Worm (Caenorhabditis elegans) whole organism, early embryonic: ENCODE results near the gene srh-195.

Experiments
- B0310.2 ChIP-seq: sonication (generic microtip); optimal IDR thresholded peaks from 2 replicates; lab custom pipeline; 2016; ENCODE audit warnings: mild to moderate bottlenecking, missing genetic modification characterization, missing compliant biosample characterization
- F13C5.2 ChIP-seq: sonication (generic microtip); optimal IDR thresholded peaks from 2 replicates; lab custom pipeline; 2017; ENCODE audit warnings: mild to moderate bottlenecking, missing genetic modification characterization, inconsistent platforms, missing compliant biosample characterization
- aly-1 ChIP-seq: sonication (generic microtip); optimal IDR thresholded peaks from 2 replicates; lab custom pipeline; 2016; ENCODE audit warnings: missing genetic modification characterization, missing compliant biosample characterization
- ama-1 ChIP-seq: fragments of 150-350 bp; optimal IDR thresholded peaks from 2 replicates; lab custom pipeline; 2014
- ceh-13 ChIP-seq: fragments of 200-800 bp; sonication (Bioruptor generic); optimal IDR thresholded peaks from 2 replicates; lab custom pipeline; 2018; ENCODE audit warnings: mild to moderate bottlenecking, missing genetic modification characterization, missing compliant biosample characterization
- ceh-36 ChIP-seq: sonication (generic microtip); optimal IDR thresholded peaks from 2 replicates; lab custom pipeline; 2016; ENCODE audit warnings: missing genetic modification characterization, inconsistent platforms, missing compliant biosample characterization
- ets-7 ChIP-seq: sonication (generic microtip); optimal IDR thresholded peaks from 2 replicates; lab custom pipeline; 2016; ENCODE audit warnings: missing genotype, missing genetic modification characterization, missing compliant biosample characterization
- flt-1 ChIP-seq: fragments of 200-800 bp; sonication (Bioruptor generic); IDR thresholded peaks from 2 replicates; pipeline ENCODE4 v1.3.6; 2022; ENCODE audit warnings: missing genetic modification characterization, missing compliant biosample characterization
- hmbx-1 ChIP-seq: sonication (generic microtip); optimal IDR thresholded peaks from 2 replicates; lab custom pipeline; 2016; ENCODE audit warnings: mild to moderate bottlenecking, missing genetic modification characterization, missing compliant biosample characterization
- hmg-4 ChIP-seq: fragments of 200-800 bp; sonication (Bioruptor generic); optimal IDR thresholded peaks from 2 replicates; lab custom pipeline; 2018; ENCODE audit warnings: mild to moderate bottlenecking, missing genetic modification characterization, missing compliant biosample characterization
- hnd-1 ChIP-seq: sonication (generic microtip); optimal IDR thresholded peaks from 2 replicates; lab custom pipeline; 2016; ENCODE audit warnings: missing genetic modification characterization, missing compliant biosample characterization
- pes-1 ChIP-seq: fragments of 200-800 bp; sonication (Bioruptor generic); IDR thresholded peaks from 2 replicates; pipeline ENCODE4 v1.3.6; 2022; ENCODE audit warnings: missing genetic modification reagents, missing genetic modification characterization, missing compliant biosample characterization
- scrt-1 ChIP-seq: fragments of 200-800 bp; sonication (Bioruptor generic); IDR thresholded peaks from 2 replicates; pipeline ENCODE4 v1.3.6; 2022; ENCODE audit warnings: missing genetic modification characterization, missing compliant biosample characterization
- sea-1 ChIP-seq: fragments of 200-800 bp; sonication (Bioruptor generic); conservative IDR thresholded peaks from 2 replicates; pipeline ENCODE4 v1.3.6; 2022; ENCODE audit warnings: missing genetic modification characterization, missing compliant biosample characterization
- tbx-11 ChIP-seq: fragments of 200-800 bp; sonication (Bioruptor generic); IDR thresholded peaks from 2 replicates; pipeline ENCODE4 v1.3.6; 2022; ENCODE audit warnings: missing genetic modification characterization, missing compliant biosample characterization
- tbx-37 ChIP-seq: fragments of 200-800 bp; sonication (Bioruptor generic); conservative IDR thresholded peaks from 2 replicates; pipeline ENCODE4 v1.3.6; 2022; ENCODE audit warnings: missing genetic modification reagents, missing genetic modification characterization, missing compliant biosample characterization
- tra-4 ChIP-seq: sonication (generic microtip); optimal IDR thresholded peaks from 2 replicates; lab custom pipeline; 2017; ENCODE audit warnings: missing genetic modification characterization, missing compliant biosample characterization

The srh-195 gene

ce11 chrII:2145566-2145965 is 28.9 kb upstream of the srh-195 start, which contains the start of gene C40A11.6:
Gene C40A11.6, minus strand, starts transcription at chrII:2145666.
- TF ChIP-seq tra-4 (tag; lab: Kevin White, UChicago) (no peak), F13C5.2 (tag; lab: Kevin White, UChicago) (no peak), B0310.2 (tag; lab: Kevin White, UChicago) (no peak), pes-1 (GFP tag; lab: Robert Waterston, UW) (no peak), hmbx-1 (tag; lab: Kevin White, UChicago) (no peak), sea-1 (GFP tag; lab: Robert Waterston, UW) (no peak), hnd-1 (no peak), scrt-1 (GFP tag; lab: Robert Waterston, UW) (no peak), ceh-36 (no peak), hmg-4 (GFP tag; lab: Kevin White, UChicago) (no peak), tbx-11 (GFP tag; lab: Robert Waterston, UW) (no peak), ama-1 (lab: Kevin White, UChicago) (no peak), ets-7 (tag; lab: Kevin White, UChicago) (no peak), ceh-13 (GFP tag; lab: Kevin White, UChicago) (no peak)

- TF ChIP-seq pes-1 (GFP tag; lab: Robert Waterston, UW) (no peak), hmbx-1 (tag; lab: Kevin White, UChicago) (no peak), sea-1 (GFP tag; lab: Robert Waterston, UW) (no peak), flt-1 (no peak), ceh-36 (no peak), F13C5.2 (tag; lab: Kevin White, UChicago) (no peak), B0310.2 (tag; lab: Kevin White, UChicago) (no peak), hmg-4 (GFP tag; lab: Kevin White, UChicago) (no peak)
Measured at ce11 chrII:2140817-2141216, 24.1 kb upstream of the srh-195 start, which contains the start of gene C40A11.3. Gene C40A11.3, plus strand, starts transcription at chrII:2141117.

- TF ChIP-seq tbx-11 (GFP tag; lab: Robert Waterston, UW) (no peak), ama-1 (lab: Kevin White, UChicago) (no peak), F13C5.2 (tag; lab: Kevin White, UChicago) (no peak), ceh-36 (no peak)
Measured at ce11 chrII:2138901-2139300, 22.2 kb upstream of the srh-195 start.

ce11 chrII:2137235-2137634 is 20.5 kb upstream of the srh-195 start, which contains the start of gene C40A11.4:
Gene C40A11.4, plus strand, starts transcription at chrII:2137422.
- no peak for TF ChIP-seq ceh-36
- TF ChIP-seq ceh-13 (GFP tag; lab: Kevin White, UChicago): no peak
- no peak for TF ChIP-seq B0310.2 (tag; lab: Kevin White, UChicago)
- TF ChIP-seq tra-4 (tag; lab: Kevin White, UChicago): no peak
- TF ChIP-seq ama-1 (lab: Kevin White, UChicago): no peak
- no peak for TF ChIP-seq hnd-1
- no peak for TF ChIP-seq sea-1 (GFP tag; lab: Robert Waterston, UW)
- no peak for TF ChIP-seq tbx-37 (GFP tag; lab: Robert Waterston, UW)
- TF ChIP-seq aly-1 (tag; lab: Kevin White, UChicago): no peak
- no peak for TF ChIP-seq hmg-4 (GFP tag; lab: Kevin White, UChicago)
- TF ChIP-seq hmbx-1 (tag; lab: Kevin White, UChicago): no peak
- TF ChIP-seq ets-7 (tag; lab: Kevin White, UChicago): no peak
- no peak for TF ChIP-seq pes-1 (GFP tag; lab: Robert Waterston, UW)
- no peak for TF ChIP-seq tbx-11 (GFP tag; lab: Robert Waterston, UW)
- TF ChIP-seq F13C5.2 (tag; lab: Kevin White, UChicago): no peak
- no peak for TF ChIP-seq scrt-1 (GFP tag; lab: Robert Waterston, UW)
- TF ChIP-seq flt-1: no peak

ce11 chrII:2135604-2136003 is 18.9 kb upstream of the srh-195 start, which contains the start of gene hpo-7:
Gene hpo-7, minus strand, starts transcription at chrII:2135704.
- no peak for TF ChIP-seq ceh-36
- no peak for TF ChIP-seq flt-1
- no peak for TF ChIP-seq F13C5.2 (tag; lab: Kevin White, UChicago)
- TF ChIP-seq ceh-13 (GFP tag; lab: Kevin White, UChicago): no peak
- no peak for TF ChIP-seq hnd-1
- no peak for TF ChIP-seq scrt-1 (GFP tag; lab: Robert Waterston, UW)
- no peak for TF ChIP-seq pes-1 (GFP tag; lab: Robert Waterston, UW)
- no peak for TF ChIP-seq tra-4 (tag; lab: Kevin White, UChicago)
- no peak for TF ChIP-seq hmbx-1 (tag; lab: Kevin White, UChicago)
- TF ChIP-seq aly-1 (tag; lab: Kevin White, UChicago): no peak
- no peak for TF ChIP-seq sea-1 (GFP tag; lab: Robert Waterston, UW)
- no peak for TF ChIP-seq hmg-4 (GFP tag; lab: Kevin White, UChicago)
- no peak for TF ChIP-seq ets-7 (tag; lab: Kevin White, UChicago)
- no peak for TF ChIP-seq tbx-37 (GFP tag; lab: Robert Waterston, UW)

ce11 chrII:2130770-2131169 is 14.1 kb upstream of the srh-195 start, which contains the start of gene sdz-28:
Gene sdz-28, plus strand, starts transcription at chrII:2131070.
- TF ChIP-seq scrt-1 (GFP tag; lab: Robert Waterston, UW) (no peak), tra-4 (tag; lab: Kevin White, UChicago) (no peak), flt-1 (no peak), ama-1 (lab: Kevin White, UChicago) (no peak), hmbx-1 (tag; lab: Kevin White, UChicago) (no peak)

ce11 chrII:2122762-2123161 is 6.1 kb upstream of the srh-195 start:
- no peak for TF ChIP-seq tra-4 (tag; lab: Kevin White, UChicago)
- no peak for TF ChIP-seq B0310.2 (tag; lab: Kevin White, UChicago)

DNA sequence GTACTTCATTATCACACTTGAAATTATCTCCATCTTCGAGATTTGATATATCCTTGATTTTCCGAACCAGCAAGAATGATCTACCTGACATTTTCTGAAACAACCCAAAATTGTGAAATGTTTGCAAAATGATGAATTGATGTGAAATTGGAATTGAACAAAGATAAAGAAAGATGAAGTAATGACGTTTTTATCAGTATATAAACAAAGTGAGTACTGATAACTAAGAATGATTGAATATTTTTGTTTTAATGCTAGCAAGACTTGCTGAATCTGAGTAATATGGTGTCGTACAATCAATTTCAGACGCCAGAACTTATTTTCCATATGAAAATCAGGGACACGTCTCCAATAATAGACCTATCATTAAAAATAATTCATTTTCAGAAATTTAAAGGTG is 5.4 kb upstream of the srh-195 start, which contains the start of gene math-37:
math-37 (minus strand) TSS at position 101 of the 400 bp plus-strand sequence.
- TF ChIP-seq ceh-13 (GFP tag; lab: Kevin White, UChicago) (no peak), scrt-1 (GFP tag; lab: Robert Waterston, UW) (no peak), tra-4 (tag; lab: Kevin White, UChicago) (no peak), B0310.2 (tag; lab: Kevin White, UChicago) (no peak), pes-1 (GFP tag; lab: Robert Waterston, UW) (no peak)
